Fruit fly (Drosophila melanogaster) whole organism, embryonic: ENCODE measurements around the gene Slimp.

Experiments used
- ATbp ChIP-seq: fragments of 200-800 bp; sonication (Bioruptor generic); optimal IDR thresholded peaks from 2 replicates; lab custom pipeline; 2017; ENCODE audit warnings: missing biosample characterization, mild to moderate bottlenecking, missing genetic modification characterization, missing genetic modification reagents
- Asciz ChIP-seq: fragments of 200-800 bp; sonication (Bioruptor generic); optimal IDR thresholded peaks from 2 replicates; lab custom pipeline; 2017; ENCODE audit warnings: missing biosample characterization, mild to moderate bottlenecking, missing genetic modification characterization, missing genetic modification reagents
- Awh ChIP-seq: fragments of 200-800 bp; sonication (Bioruptor generic); IDR thresholded peaks from 2 replicates; pipeline ENCODE4, ENCODE4 v1.3.6; 2022; ENCODE audit warnings: missing biosample characterization, missing genetic modification characterization
- Bteb2 ChIP-seq: fragments of 200-800 bp; sonication (Bioruptor generic); optimal IDR thresholded peaks from 2 replicates; lab custom pipeline; 2016; ENCODE audit warnings: missing biosample characterization, missing genetic modification characterization
- CG12155 ChIP-seq: fragments of 200-800 bp; sonication (Bioruptor generic); optimal IDR thresholded peaks from 3 replicates; lab custom pipeline; 2016; ENCODE audit warnings: missing biosample characterization, missing genetic modification characterization
- CG12219 ChIP-seq: fragments of 200-800 bp; sonication (Bioruptor generic); optimal IDR thresholded peaks from 3 replicates; lab custom pipeline; 2018; ENCODE audit warnings: missing biosample characterization, mild to moderate bottlenecking, missing genetic modification characterization
- CG12299 ChIP-seq: fragments of 200-800 bp; sonication (Bioruptor generic); optimal IDR thresholded peaks from 2 replicates; lab custom pipeline; 2018; ENCODE audit warnings: missing biosample characterization, mild to moderate bottlenecking, missing genetic modification characterization
- CG12391 ChIP-seq: fragments of 200-800 bp; sonication (Bioruptor generic); optimal IDR thresholded peaks from 3 replicates; lab custom pipeline; 2018; ENCODE audit warnings: missing biosample characterization, mild to moderate bottlenecking, missing genetic modification characterization, moderate library complexity
- CG12744 ChIP-seq: fragments of 200-800 bp; sonication (Bioruptor generic); optimal IDR thresholded peaks from 2 replicates; lab custom pipeline; 2016; ENCODE audit warnings: missing biosample characterization, missing genetic modification characterization
- CG15269 ChIP-seq: fragments of 200-800 bp; sonication (Bioruptor generic); optimal IDR thresholded peaks from 2 replicates; lab custom pipeline; 2018; ENCODE audit warnings: missing biosample characterization, mild to moderate bottlenecking, missing genetic modification characterization, moderate library complexity
- CG15696 ChIP-seq: fragments of 200-800 bp; sonication (Bioruptor generic); optimal IDR thresholded peaks from 2 replicates; lab custom pipeline; 2019; ENCODE audit warnings: missing biosample characterization, mild to moderate bottlenecking, missing genetic modification characterization, moderate library complexity
- CG17359 ChIP-seq: fragments of 200-800 bp; sonication (Bioruptor generic); optimal IDR thresholded peaks from 3 replicates; lab custom pipeline; 2018; ENCODE audit warnings: missing biosample characterization, mild to moderate bottlenecking, missing genetic modification characterization, moderate library complexity
- CG17912 ChIP-seq: fragments of 200-800 bp; sonication (Bioruptor generic); optimal IDR thresholded peaks from 2 replicates; lab custom pipeline; 2018; ENCODE audit warnings: missing biosample characterization, mild to moderate bottlenecking, missing genetic modification characterization
- CG2712 ChIP-seq: fragments of 200-800 bp; optimal IDR thresholded peaks from 3 replicates; lab custom pipeline; 2019; ENCODE audit warnings: missing biosample characterization, mild to moderate bottlenecking, missing genetic modification characterization, moderate library complexity
- CG2889 ChIP-seq: fragments of 200-800 bp; sonication (Bioruptor generic); IDR thresholded peaks from 3 replicates; pipeline ENCODE4 v1.3.6; 2022; ENCODE audit warnings: missing biosample characterization, missing genetic modification characterization
- CG31365 ChIP-seq: fragments of 200-800 bp; sonication (Bioruptor generic); optimal IDR thresholded peaks from 2 replicates; lab custom pipeline; 2018; ENCODE audit warnings: missing biosample characterization, mild to moderate bottlenecking, missing genetic modification characterization
- CG31388 ChIP-seq: fragments of 200-800 bp; sonication (Bioruptor generic); optimal IDR thresholded peaks from 2 replicates; lab custom pipeline; 2016; ENCODE audit warnings: missing biosample characterization, missing genetic modification characterization
- CG31441 ChIP-seq: fragments of 200-800 bp; sonication (Bioruptor generic); IDR thresholded peaks from 2 replicates; pipeline ENCODE4 v1.3.6; 2022; ENCODE audit warnings: missing biosample characterization, missing genetic modification characterization
- CG4854 ChIP-seq: fragments of 200-800 bp; sonication (Bioruptor generic); optimal IDR thresholded peaks from 2 replicates; lab custom pipeline; 2016; ENCODE audit warnings: missing biosample characterization, missing genetic modification characterization, inconsistent platforms
- CG8478 ChIP-seq: fragments of >200 bp; optimal IDR thresholded peaks from 2 replicates; lab custom pipeline; 2018
- CG8944 ChIP-seq: fragments of 200-800 bp; sonication (Bioruptor generic); optimal IDR thresholded peaks from 3 replicates; lab custom pipeline; 2016; ENCODE audit warnings: missing biosample characterization, missing genetic modification characterization
- CG9727 ChIP-seq: fragments of 200-800 bp; sonication (Bioruptor generic); optimal IDR thresholded peaks from 3 replicates; lab custom pipeline; 2017; ENCODE audit warnings: missing biosample characterization, mild to moderate bottlenecking, missing genetic modification characterization
- Dip3 ChIP-seq: fragments of 200-800 bp; sonication (Bioruptor generic); optimal IDR thresholded peaks from 3 replicates; lab custom pipeline; 2016; ENCODE audit warnings: missing biosample characterization, missing genetic modification characterization
- Ets97D ChIP-seq: fragments of 200-800 bp; sonication (Bioruptor generic); optimal IDR thresholded peaks from 3 replicates; lab custom pipeline; 2016; ENCODE audit warnings: missing biosample characterization, missing genetic modification characterization
- HHEX ChIP-seq: fragments of 200-800 bp; sonication (Bioruptor generic); optimal IDR thresholded peaks from 3 replicates; lab custom pipeline; 2017; ENCODE audit warnings: missing biosample characterization, mild to moderate bottlenecking, missing genetic modification characterization, missing genetic modification reagents
- Hsf ChIP-seq: fragments of 200-800 bp; sonication (Bioruptor generic); optimal IDR thresholded peaks from 3 replicates; lab custom pipeline; 2016; ENCODE audit warnings: missing biosample characterization, missing genetic modification characterization
- Poxn ChIP-seq: fragments of 200-800 bp; sonication (Bioruptor generic); IDR thresholded peaks from 2 replicates; pipeline ENCODE4 v1.3.6; 2022; ENCODE audit warnings: missing biosample characterization, missing genetic modification characterization
- Xbp1 ChIP-seq: fragments of 200-800 bp; sonication (Bioruptor generic); optimal IDR thresholded peaks from 3 replicates; lab custom pipeline; 2016; ENCODE audit warnings: missing biosample characterization, mild to moderate bottlenecking, missing genetic modification characterization
- al ChIP-seq: fragments of 200-800 bp; sonication (Bioruptor generic); IDR thresholded peaks from 2 replicates; pipeline ENCODE4 v1.3.6; 2022; ENCODE audit warnings: missing biosample characterization, missing genetic modification characterization
- gcm ChIP-seq: fragments of 200-800 bp; sonication (Bioruptor generic); optimal IDR thresholded peaks from 2 replicates; lab custom pipeline; 2019; ENCODE audit warnings: missing biosample characterization, mild to moderate bottlenecking, missing genetic modification characterization, moderate library complexity
- gsb-n ChIP-seq: fragments of 200-800 bp; sonication (Bioruptor generic); optimal IDR thresholded peaks from 3 replicates; lab custom pipeline; 2018; ENCODE audit warnings: missing biosample characterization, mild to moderate bottlenecking, missing genetic modification characterization
- hb ChIP-seq: fragments of 200-800 bp; sonication (Bioruptor generic); IDR thresholded peaks from 3 replicates; pipeline ENCODE4 v1.3.6; 2022; ENCODE audit warnings: missing biosample characterization, missing genetic modification characterization; ENCODE audit not compliant: partially characterized antibody
- hbn ChIP-seq: fragments of 200-800 bp; sonication (Bioruptor generic); IDR thresholded peaks from 2 replicates; pipeline ENCODE4 v1.3.6; 2022; ENCODE audit warnings: missing biosample characterization, missing genetic modification characterization; ENCODE audit not compliant: partially characterized antibody
- hth ChIP-seq: fragments of >200 bp; optimal IDR thresholded peaks from 2 replicates; lab custom pipeline; 2017; ENCODE audit warnings: inconsistent platforms
- kay ChIP-seq: fragments of 200-800 bp; sonication (Bioruptor generic); optimal IDR thresholded peaks from 2 replicates; lab custom pipeline; 2016; ENCODE audit warnings: missing biosample characterization, missing genetic modification characterization
- kni ChIP-seq: fragments of 200-800 bp; sonication (Bioruptor generic); optimal IDR thresholded peaks from 3 replicates; lab custom pipeline; 2017; ENCODE audit warnings: mild to moderate bottlenecking, missing biosample characterization, missing genetic modification reagents, missing genetic modification characterization
- lab ChIP-seq: fragments of 200-800 bp; sonication (Bioruptor generic); optimal IDR thresholded peaks from 3 replicates; lab custom pipeline; 2017; ENCODE audit warnings: missing biosample characterization, missing genetic modification characterization, mild to moderate bottlenecking, moderate library complexity, missing genetic modification reagents
- nerfin-1 ChIP-seq: fragments of 200-800 bp; sonication (Bioruptor generic); optimal IDR thresholded peaks from 3 replicates; lab custom pipeline; 2019; ENCODE audit warnings: missing biosample characterization, mild to moderate bottlenecking, missing genetic modification characterization, moderate library complexity
- oc ChIP-seq: fragments of 200-800 bp; sonication (Bioruptor generic); optimal IDR thresholded peaks from 2 replicates; lab custom pipeline; 2018; ENCODE audit warnings: missing biosample characterization, mild to moderate bottlenecking, missing genetic modification characterization, moderate library complexity
- p53 ChIP-seq: fragments of 200-800 bp; sonication (Bioruptor generic); optimal IDR thresholded peaks from 2 replicates; lab custom pipeline; 2016; ENCODE audit warnings: missing biosample characterization, missing genetic modification characterization
- pnt ChIP-seq: fragments of 200-800 bp; sonication (Bioruptor generic); optimal IDR thresholded peaks from 3 replicates; lab custom pipeline; 2016; ENCODE audit warnings: missing biosample characterization, missing genetic modification characterization
- psq ChIP-seq: fragments of 200-800 bp; sonication (Bioruptor generic); optimal IDR thresholded peaks from 2 replicates; lab custom pipeline; 2017; ENCODE audit warnings: missing biosample characterization, missing genetic modification characterization
- pzg ChIP-seq: fragments of 200-800 bp; sonication (Bioruptor generic); optimal IDR thresholded peaks from 3 replicates; lab custom pipeline; 2018; ENCODE audit warnings: missing biosample characterization, mild to moderate bottlenecking, missing genetic modification characterization, moderate library complexity
- sd ChIP-seq: fragments of 200-800 bp; sonication (Bioruptor generic); optimal IDR thresholded peaks from 3 replicates; lab custom pipeline; 2018; ENCODE audit warnings: missing biosample characterization, mild to moderate bottlenecking, missing genetic modification characterization, moderate library complexity
- sug ChIP-seq: fragments of 200-800 bp; optimal IDR thresholded peaks from 2 replicates; lab custom pipeline; 2019; ENCODE audit warnings: missing biosample characterization, mild to moderate bottlenecking, missing genetic modification characterization, moderate library complexity
- tll ChIP-seq, 2 experiments: fragments of 200-800 bp in 1 of 2; fragments of >200 bp in 1 of 2; sonication (Bioruptor generic) in 1 of 2; optimal IDR thresholded peaks; 2 replicates each; lab custom pipeline; 2017 to 2019; ENCODE audit warnings: missing biosample characterization in 2 of 2, missing genetic modification characterization in 2 of 2, mild to moderate bottlenecking in 1 of 2, moderate library complexity in 1 of 2
- unpg ChIP-seq: fragments of 200-800 bp; sonication (Bioruptor generic); optimal IDR thresholded peaks from 3 replicates; lab custom pipeline; 2018; ENCODE audit warnings: missing biosample characterization, mild to moderate bottlenecking, missing genetic modification characterization, moderate library complexity
- usp ChIP-seq: fragments of >200 bp; optimal IDR thresholded peaks from 2 replicates; lab custom pipeline; 2017; ENCODE audit warnings: missing biosample characterization, missing genetic modification characterization
- vfl ChIP-seq: fragments of 200-800 bp; sonication (Bioruptor generic); optimal IDR thresholded peaks from 2 replicates; lab custom pipeline; 2016; ENCODE audit warnings: missing biosample characterization, missing genetic modification characterization
- wek ChIP-seq: fragments of 200-800 bp; sonication (Bioruptor generic); optimal IDR thresholded peaks from 3 replicates; lab custom pipeline; 2018; ENCODE audit warnings: missing biosample characterization, mild to moderate bottlenecking, missing genetic modification characterization, moderate library complexity

The Slimp gene

DNA sequence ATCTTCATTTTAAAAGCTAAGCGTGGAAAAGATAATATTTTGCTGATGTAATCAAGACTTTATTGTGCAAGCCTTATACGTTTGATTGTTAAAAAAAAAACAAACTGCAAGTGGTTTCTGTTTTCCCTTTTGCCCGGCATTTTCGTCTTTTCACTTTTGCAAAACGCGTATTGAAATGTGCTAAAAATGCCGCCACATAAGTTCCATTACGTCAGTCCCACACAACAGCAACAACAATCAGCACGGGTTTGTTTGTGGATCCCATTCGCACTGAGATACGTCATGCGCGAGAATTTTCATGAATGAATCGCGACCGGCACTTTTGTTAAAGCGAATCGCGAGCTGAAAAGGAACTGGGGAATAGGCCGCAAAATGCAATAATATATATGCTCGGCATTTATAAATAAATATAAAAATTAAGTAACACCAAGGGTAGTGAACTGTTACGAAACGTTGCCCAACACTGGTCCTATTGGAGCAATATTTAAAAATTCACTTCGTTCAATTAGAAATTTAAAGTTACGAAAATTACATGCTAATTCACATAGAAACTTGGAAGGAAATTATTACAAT, 42.6 kb downstream of the Slimp start (continued):
- TF ChIP-seq lab (GFP tag; lab: Kevin White, UChicago) = peak; percentile 80
- TF ChIP-seq HHEX = peak; percentile 28
- TF ChIP-seq Poxn (GFP tag; lab: Robert Waterston, UW) = no peak
- TF ChIP-seq al (GFP tag; lab: Robert Waterston, UW) = no peak
- no peak for TF ChIP-seq usp (GFP tag; lab: Kevin White, UChicago)
- TF ChIP-seq pzg (GFP tag; lab: Kevin White, UChicago) = peak; percentile 11
- TF ChIP-seq CG31441 (GFP tag; lab: Robert Waterston, UW) = no peak
- peak; percentile 2 for TF ChIP-seq p53 (GFP tag; lab: Kevin White, UChicago)
- no peak for TF ChIP-seq hb
- no peak for TF ChIP-seq vfl (GFP tag; lab: Kevin White, UChicago)
- peak; percentile 18 for TF ChIP-seq CG12155 (GFP tag; lab: Kevin White, UChicago)
- TF ChIP-seq CG2712 = peak; percentile 48
- TF ChIP-seq psq = no peak
- peak; percentile 59 for TF ChIP-seq CG15269
- TF ChIP-seq CG8478 (lab: Kevin White, UChicago) = no peak
- no peak for TF ChIP-seq CG2889 (GFP tag; lab: Robert Waterston, UW)
- peak; percentile 5 for TF ChIP-seq CG17912
- TF ChIP-seq Bteb2 = peak; percentile 45
- TF ChIP-seq CG12391 = peak; percentile 57
- no peak for TF ChIP-seq hth (lab: Kevin White, UChicago)
- peak; percentile 47 for TF ChIP-seq ATbp (GFP tag; lab: Kevin White, UChicago)
- TF ChIP-seq Xbp1 (GFP tag; lab: Kevin White, UChicago) = peak; percentile 73
- TF ChIP-seq nerfin-1 = peak; percentile 92
- TF ChIP-seq gsb-n (tag; lab: Kevin White, UChicago) = peak; percentile 3
- TF ChIP-seq tll (GFP tag; optimal IDR thresholded peaks at IDR 0.05; lab: Kevin White, UChicago) = no peak
- TF ChIP-seq Awh = no peak
- TF ChIP-seq Ets97D = peak; percentile 22
- TF ChIP-seq CG12299 (tag; lab: Kevin White, UChicago) = peak; percentile 30
- TF ChIP-seq sd (tag; lab: Kevin White, UChicago) = peak; percentile 12
- TF ChIP-seq CG9727 (GFP tag; lab: Kevin White, UChicago) = peak; percentile 32
- TF ChIP-seq CG12744 (GFP tag; lab: Kevin White, UChicago) = peak; percentile 12
- peak; percentile 51 for TF ChIP-seq gcm (GFP tag; lab: Kevin White, UChicago)
- no peak for TF ChIP-seq CG8944 (GFP tag; lab: Kevin White, UChicago)
- TF ChIP-seq pnt (GFP tag; lab: Kevin White, UChicago) = no peak
- TF ChIP-seq CG31388 = no peak
- peak; percentile 43 for TF ChIP-seq Dip3 (GFP tag; lab: Kevin White, UChicago)
- TF ChIP-seq hbn = no peak
- TF ChIP-seq wek (GFP tag; lab: Kevin White, UChicago) = peak; percentile 45
- peak; percentile 65 for TF ChIP-seq CG17359 (tag; lab: Kevin White, UChicago)
- peak; percentile 14 for TF ChIP-seq kay (GFP tag; lab: Kevin White, UChicago)
- TF ChIP-seq kni (GFP tag; lab: Kevin White, UChicago) = no peak
- TF ChIP-seq CG4854 (GFP tag; lab: Kevin White, UChicago) = peak; percentile 60
- TF ChIP-seq CG15696 (tag; lab: Kevin White, UChicago) = no peak
- TF ChIP-seq sug (tag; lab: Kevin White, UChicago) = no peak
- peak; percentile 22 for TF ChIP-seq Asciz
- TF ChIP-seq oc = no peak
- TF ChIP-seq unpg (GFP tag; lab: Kevin White, UChicago) = peak; percentile 57
- peak; percentile 36 for TF ChIP-seq CG31365
- peak; percentile 10 for TF ChIP-seq CG12219 (GFP tag; lab: Kevin White, UChicago)
- TF ChIP-seq Hsf (GFP tag; lab: Kevin White, UChicago) = peak; percentile 51
